Fruit fly (Drosophila melanogaster) whole organism, adult: ENCODE results near the gene CG33648.

ENCODE experiments used
- CG12768 ChIP-seq: fragments of 200-800 bp; sonication (Bioruptor generic); optimal IDR thresholded peaks from 2 replicates; lab custom pipeline; 2017; ENCODE audit warnings: missing biosample characterization, missing genetic modification characterization, mild to moderate bottlenecking, moderate library complexity, missing genetic modification reagents
- CG14711 ChIP-seq: fragments of 200-800 bp; sonication (Bioruptor generic); optimal IDR thresholded peaks from 2 replicates; lab custom pipeline; 2018; ENCODE audit warnings: missing biosample characterization, mild to moderate bottlenecking, missing genetic modification characterization, moderate library complexity
- CG1620 ChIP-seq: fragments of 200-800 bp; sonication (Bioruptor generic); optimal IDR thresholded peaks from 2 replicates; lab custom pipeline; 2016; ENCODE audit warnings: missing biosample characterization, missing genetic modification characterization
- CG7045 ChIP-seq: fragments of 200-800 bp; sonication (Bioruptor generic); optimal IDR thresholded peaks from 2 replicates; lab custom pipeline; 2017; ENCODE audit warnings: missing biosample characterization, mild to moderate bottlenecking, missing genetic modification characterization
- bab1 ChIP-seq: fragments of 200-800 bp; sonication (Bioruptor generic); optimal IDR thresholded peaks from 3 replicates; lab custom pipeline; 2019; ENCODE audit warnings: missing biosample characterization, mild to moderate bottlenecking, missing genetic modification characterization, moderate library complexity
- pad ChIP-seq: fragments of 200-800 bp; sonication (Bioruptor generic); optimal IDR thresholded peaks from 3 replicates; lab custom pipeline; 2017; ENCODE audit warnings: missing biosample characterization, missing genetic modification characterization, mild to moderate bottlenecking, moderate library complexity, missing genetic modification reagents
- tj ChIP-seq: fragments of 200-800 bp; sonication (Bioruptor generic); optimal IDR thresholded peaks from 3 replicates; lab custom pipeline; 2017; ENCODE audit warnings: missing biosample characterization, mild to moderate bottlenecking, missing genetic modification characterization, moderate library complexity

Gene CG33648

dm6 chr2L:14573216-14573909, 49.3 kb downstream of the CG33648 start:
- TF ChIP-seq CG12768: no peak
- no peak for TF ChIP-seq tj (GFP tag; lab: Kevin White, UChicago)
- TF ChIP-seq CG14711 (tag; lab: Kevin White, UChicago): no peak

dm6 chr2L:14574852-14575251, 50.7 kb downstream of the CG33648 start:
- no peak for TF ChIP-seq tj (GFP tag; lab: Kevin White, UChicago)
- TF ChIP-seq CG1620 (GFP tag; lab: Kevin White, UChicago): no peak
- no peak for TF ChIP-seq CG7045 (GFP tag; lab: Kevin White, UChicago)
- TF ChIP-seq bab1 (GFP tag; lab: Kevin White, UChicago): no peak
- TF ChIP-seq pad (GFP tag; lab: Kevin White, UChicago): no peak
